Fruit fly (Drosophila melanogaster) whole organism, adult: ENCODE data around the gene CG44008.

Experiments used
- CG11617 ChIP-seq: fragments of 200-800 bp; sonication (Bioruptor generic); optimal IDR thresholded peaks from 2 replicates; lab custom pipeline; 2017; ENCODE audit warnings: mild to moderate bottlenecking, missing biosample characterization, missing genetic modification reagents, missing genetic modification characterization
- CG12768 ChIP-seq: fragments of 200-800 bp; sonication (Bioruptor generic); optimal IDR thresholded peaks from 2 replicates; lab custom pipeline; 2017; ENCODE audit warnings: missing biosample characterization, missing genetic modification characterization, mild to moderate bottlenecking, moderate library complexity, missing genetic modification reagents
- CG14711 ChIP-seq: fragments of 200-800 bp; sonication (Bioruptor generic); optimal IDR thresholded peaks from 2 replicates; lab custom pipeline; 2018; ENCODE audit warnings: missing biosample characterization, mild to moderate bottlenecking, missing genetic modification characterization, moderate library complexity
- CG1620 ChIP-seq: fragments of 200-800 bp; sonication (Bioruptor generic); optimal IDR thresholded peaks from 2 replicates; lab custom pipeline; 2016; ENCODE audit warnings: missing biosample characterization, missing genetic modification characterization
- CG33017 ChIP-seq: fragments of 200-800 bp; sonication (Bioruptor generic); optimal IDR thresholded peaks from 2 replicates; lab custom pipeline; 2018; ENCODE audit warnings: missing biosample characterization, mild to moderate bottlenecking, missing genetic modification characterization, moderate library complexity
- CG5204 ChIP-seq: fragments of 200-800 bp; sonication (Bioruptor generic); optimal IDR thresholded peaks from 2 replicates; lab custom pipeline; 2016; ENCODE audit warnings: missing biosample characterization, missing genetic modification characterization
- CG7045 ChIP-seq: fragments of 200-800 bp; sonication (Bioruptor generic); optimal IDR thresholded peaks from 2 replicates; lab custom pipeline; 2017; ENCODE audit warnings: missing biosample characterization, mild to moderate bottlenecking, missing genetic modification characterization
- CG7101 ChIP-seq: fragments of 200-800 bp; sonication (Bioruptor generic); optimal IDR thresholded peaks from 2 replicates; lab custom pipeline; 2018; ENCODE audit warnings: missing biosample characterization, mild to moderate bottlenecking, missing genetic modification characterization, moderate library complexity
- Clk ChIP-seq: fragments of 200-800 bp; sonication (Bioruptor generic); optimal IDR thresholded peaks from 2 replicates; lab custom pipeline; 2017; ENCODE audit warnings: missing biosample characterization, missing genetic modification characterization
- Crg-1 ChIP-seq: fragments of 200-800 bp; sonication (Bioruptor generic); optimal IDR thresholded peaks from 2 replicates; lab custom pipeline; 2016; ENCODE audit warnings: missing biosample characterization, missing genetic modification characterization
- Hr96 ChIP-seq: fragments of 200-800 bp; sonication (Bioruptor generic); optimal IDR thresholded peaks from 2 replicates; lab custom pipeline; 2016; ENCODE audit warnings: missing biosample characterization, missing genetic modification characterization
- Mnt ChIP-seq: fragments of 200-800 bp; sonication (Bioruptor generic); optimal IDR thresholded peaks from 2 replicates; lab custom pipeline; 2016; ENCODE audit warnings: missing biosample characterization, mild to moderate bottlenecking, missing genetic modification characterization
- bab1 ChIP-seq: fragments of 200-800 bp; sonication (Bioruptor generic); optimal IDR thresholded peaks from 3 replicates; lab custom pipeline; 2019; ENCODE audit warnings: missing biosample characterization, mild to moderate bottlenecking, missing genetic modification characterization, moderate library complexity
- cic ChIP-seq: fragments of 200-800 bp; sonication (Bioruptor generic); optimal IDR thresholded peaks from 2 replicates; lab custom pipeline; 2017; ENCODE audit warnings: missing biosample characterization, mild to moderate bottlenecking, missing genetic modification characterization, moderate library complexity
- cnc ChIP-seq, 2 experiments: fragments of >200 bp; optimal IDR thresholded peaks; 2 replicates each; lab custom pipeline; 2017
- kay ChIP-seq: fragments of 200-800 bp; sonication (Bioruptor generic); peaks from one replicate; lab custom pipeline; 2016; ENCODE audit warnings: missing biosample characterization, missing genetic modification characterization, borderline replicate concordance
- ovo ChIP-seq: fragments of 200-800 bp; sonication (Bioruptor generic); optimal IDR thresholded peaks from 2 replicates; lab custom pipeline; 2016; ENCODE audit warnings: missing biosample characterization, missing genetic modification characterization
- pad ChIP-seq: fragments of 200-800 bp; sonication (Bioruptor generic); optimal IDR thresholded peaks from 3 replicates; lab custom pipeline; 2017; ENCODE audit warnings: missing biosample characterization, missing genetic modification characterization, mild to moderate bottlenecking, moderate library complexity, missing genetic modification reagents
- tj ChIP-seq: fragments of 200-800 bp; sonication (Bioruptor generic); optimal IDR thresholded peaks from 3 replicates; lab custom pipeline; 2017; ENCODE audit warnings: missing biosample characterization, mild to moderate bottlenecking, missing genetic modification characterization, moderate library complexity
- toe ChIP-seq: fragments of 200-800 bp; sonication (Bioruptor generic); optimal IDR thresholded peaks from 2 replicates; lab custom pipeline; 2016; ENCODE audit warnings: missing biosample characterization, missing genetic modification characterization

The CG44008 gene

dm6 chr2L:11823470-11824162 lies 18.6 kb downstream of the CG44008 start:
- TF ChIP-seq CG33017 (tag; lab: Kevin White, UChicago) (no peak), cnc (optimal IDR thresholded peaks at IDR 0.05; lab: Kevin White, UChicago) (no peak), CG12768 (no peak), bab1 (GFP tag; lab: Kevin White, UChicago) (no peak), pad (GFP tag; lab: Kevin White, UChicago) (no peak), toe (GFP tag; lab: Kevin White, UChicago) (no peak), CG7045 (GFP tag; lab: Kevin White, UChicago) (no peak), CG11617 (GFP tag; lab: Kevin White, UChicago) (no peak), Hr96 (GFP tag; lab: Kevin White, UChicago) (no peak), CG14711 (tag; lab: Kevin White, UChicago) (no peak)

- TF ChIP-seq tj: no peak
- TF ChIP-seq CG1620 (GFP tag; lab: Kevin White, UChicago): peak; percentile 22
- no peak for TF ChIP-seq CG14711 (tag; lab: Kevin White, UChicago)
- peak; percentile 21 for TF ChIP-seq pad (GFP tag; lab: Kevin White, UChicago)
- no peak for TF ChIP-seq cic (GFP tag; lab: Kevin White, UChicago)
- TF ChIP-seq ovo (GFP tag; lab: Kevin White, UChicago): no peak
- TF ChIP-seq CG7045 (GFP tag; lab: Kevin White, UChicago): peak; percentile 55
- TF ChIP-seq CG11617 (GFP tag; lab: Kevin White, UChicago): no peak
- no peak for TF ChIP-seq Crg-1 (GFP tag; lab: Kevin White, UChicago)
- no peak for TF ChIP-seq CG7101 (tag; lab: Kevin White, UChicago)
- no peak for TF ChIP-seq CG33017 (tag; lab: Kevin White, UChicago)
- TF ChIP-seq kay (GFP tag; lab: Kevin White, UChicago): no peak
- TF ChIP-seq toe (GFP tag; lab: Kevin White, UChicago): no peak
- no peak for TF ChIP-seq Mnt (GFP tag; lab: Kevin White, UChicago)
- no peak for TF ChIP-seq cnc (optimal IDR thresholded peaks at IDR 0.05; lab: Kevin White, UChicago)
- TF ChIP-seq CG12768: no peak
- TF ChIP-seq CG5204: peak; percentile 33
- no peak for TF ChIP-seq Clk (GFP tag; lab: Kevin White, UChicago)
- peak; percentile 32 for TF ChIP-seq bab1 (GFP tag; lab: Kevin White, UChicago)
- TF ChIP-seq Hr96 (GFP tag; lab: Kevin White, UChicago): peak; percentile 61
Observed at dm6 chr2L:11816376-11816775, 25.9 kb downstream of the CG44008 start.

- peak; percentile 11 for TF ChIP-seq kay (GFP tag; lab: Kevin White, UChicago)
- TF ChIP-seq CG12768: no peak
Observed at dm6 chr2L:11813665-11814087, 28.6 kb downstream of the CG44008 start, which contains the start of gene CycY. Gene CycY, minus strand, starts transcription at chr2L:11813780.

- TF ChIP-seq CG12768: peak; percentile 36
- no peak for TF ChIP-seq CG11617 (GFP tag; lab: Kevin White, UChicago)
Observed at dm6 chr2L:11812781-11813664, 29.2 kb downstream of the CG44008 start.

dm6 chr2L:11809823-11810222 lies 32.4 kb downstream of the CG44008 start:
- TF ChIP-seq kay (GFP tag; lab: Kevin White, UChicago) (peak; percentile 94), Crg-1 (GFP tag; lab: Kevin White, UChicago) (no peak), CG1620 (GFP tag; lab: Kevin White, UChicago) (no peak)

dm6 chr2L:11808702-11809583 lies 33.3 kb downstream of the CG44008 start, which contains the start of gene crol:
Gene crol, minus strand, starts transcription at chr2L:11809438.
- no peak for TF ChIP-seq toe (GFP tag; lab: Kevin White, UChicago)
- TF ChIP-seq Hr96 (GFP tag; lab: Kevin White, UChicago): no peak
- no peak for TF ChIP-seq CG7045 (GFP tag; lab: Kevin White, UChicago)
- TF ChIP-seq bab1 (GFP tag; lab: Kevin White, UChicago): no peak
- TF ChIP-seq CG33017 (tag; lab: Kevin White, UChicago): no peak
- no peak for TF ChIP-seq Crg-1 (GFP tag; lab: Kevin White, UChicago)
- no peak for TF ChIP-seq CG5204
- TF ChIP-seq Mnt (GFP tag; lab: Kevin White, UChicago): peak; percentile 8
- TF ChIP-seq CG14711 (tag; lab: Kevin White, UChicago): peak; percentile 28
- TF ChIP-seq CG11617 (GFP tag; lab: Kevin White, UChicago): no peak
- TF ChIP-seq CG7101 (tag; lab: Kevin White, UChicago): peak; percentile 25
- peak; percentile 66 for TF ChIP-seq cic (GFP tag; lab: Kevin White, UChicago)
- TF ChIP-seq kay (GFP tag; lab: Kevin White, UChicago): no peak
- peak; percentile 13 for TF ChIP-seq tj
